Worm (Caenorhabditis elegans) whole organism, early embryonic: ENCODE measurements around the gene Y77E11A.12.

ENCODE experiments used
- ama-1 ChIP-seq: fragments of 150-350 bp; optimal IDR thresholded peaks from 2 replicates; lab custom pipeline; 2014
- ceh-13 ChIP-seq: fragments of 200-800 bp; sonication (Bioruptor generic); optimal IDR thresholded peaks from 2 replicates; lab custom pipeline; 2018; ENCODE audit warnings: mild to moderate bottlenecking, missing genetic modification characterization, missing compliant biosample characterization
- flt-1 ChIP-seq: fragments of 200-800 bp; sonication (Bioruptor generic); IDR thresholded peaks from 2 replicates; pipeline ENCODE4 v1.3.6; 2022; ENCODE audit warnings: missing genetic modification characterization, missing compliant biosample characterization
- pes-1 ChIP-seq: fragments of 200-800 bp; sonication (Bioruptor generic); IDR thresholded peaks from 2 replicates; pipeline ENCODE4 v1.3.6; 2022; ENCODE audit warnings: missing genetic modification reagents, missing genetic modification characterization, missing compliant biosample characterization

ce11 chrIV:1424962-1425361 is 49.9 kb downstream of the Y77E11A.12 start, which contains the start of gene Y77E11A.8:
- TF ChIP-seq ama-1 (no peak), ceh-13 (no peak), pes-1 (no peak), flt-1 (no peak)
